Fruit fly (Drosophila melanogaster) whole organism, prepupa: ENCODE results near the gene CG15922.

ENCODE experiments used
- Blimp-1 ChIP-seq: fragments of 200-800 bp; sonication (Bioruptor generic); optimal IDR thresholded peaks from 3 replicates; lab custom pipeline; 2017; ENCODE audit warnings: missing biosample characterization, missing genetic modification characterization, mild to moderate bottlenecking, moderate library complexity, missing genetic modification reagents
- CG10631 ChIP-seq: fragments of 200-800 bp; sonication (Bioruptor generic); optimal IDR thresholded peaks from 2 replicates; lab custom pipeline; 2016; ENCODE audit warnings: missing biosample characterization, missing genetic modification characterization
- CG10669 ChIP-seq: fragments of 200-800 bp; sonication (Bioruptor generic); optimal IDR thresholded peaks from 3 replicates; lab custom pipeline; 2018; ENCODE audit warnings: missing biosample characterization, mild to moderate bottlenecking, missing genetic modification characterization, moderate library complexity
- CG15336 ChIP-seq: fragments of 200-800 bp; sonication (Bioruptor generic); IDR thresholded peaks from 2 replicates; pipeline ENCODE4 v1.3.6; 2022; ENCODE audit warnings: missing biosample characterization, missing genetic modification characterization
- CG1621 ChIP-seq: fragments of 200-800 bp; sonication (Bioruptor generic); optimal IDR thresholded peaks from 3 replicates; lab custom pipeline; 2018; ENCODE audit warnings: missing biosample characterization, mild to moderate bottlenecking, missing genetic modification characterization
- CG16779 ChIP-seq: fragments of 200-800 bp; sonication (Bioruptor generic); optimal IDR thresholded peaks from 3 replicates; lab custom pipeline; 2017; ENCODE audit warnings: missing biosample characterization, mild to moderate bottlenecking, missing genetic modification characterization
- CG3032 ChIP-seq: fragments of 200-800 bp; optimal IDR thresholded peaks from 2 replicates; lab custom pipeline; 2019; ENCODE audit warnings: missing biosample characterization, mild to moderate bottlenecking, missing genetic modification characterization, moderate library complexity
- CG31627 ChIP-seq: fragments of 200-800 bp; sonication (Bioruptor generic); optimal IDR thresholded peaks from 3 replicates; lab custom pipeline; 2016; ENCODE audit warnings: missing biosample characterization, missing genetic modification characterization
- CG32006 ChIP-seq: fragments of 200-800 bp; sonication (Bioruptor generic); optimal IDR thresholded peaks from 3 replicates; lab custom pipeline; 2017; ENCODE audit warnings: missing biosample characterization, mild to moderate bottlenecking, missing genetic modification characterization
- CG3919 ChIP-seq: fragments of 200-800 bp; sonication (Bioruptor generic); optimal IDR thresholded peaks from 3 replicates; lab custom pipeline; 2016; ENCODE audit warnings: missing biosample characterization, missing genetic modification characterization
- CG4318 ChIP-seq: fragments of 200-800 bp; sonication (Bioruptor generic); optimal IDR thresholded peaks from 3 replicates; lab custom pipeline; 2017; ENCODE audit warnings: missing biosample characterization, mild to moderate bottlenecking, missing genetic modification characterization
- CG6163 ChIP-seq: fragments of 200-800 bp; sonication (Bioruptor generic); IDR thresholded peaks from 3 replicates; pipeline ENCODE4 v1.3.6; 2022; ENCODE audit warnings: missing biosample characterization, missing genetic modification characterization
- CG6276 ChIP-seq: fragments of 200-800 bp; sonication (Bioruptor generic); optimal IDR thresholded peaks from 2 replicates; lab custom pipeline; 2017; ENCODE audit warnings: missing biosample characterization, mild to moderate bottlenecking, missing genetic modification characterization
- CG6792 ChIP-seq: fragments of 200-800 bp; sonication (Bioruptor generic); optimal IDR thresholded peaks from 3 replicates; lab custom pipeline; 2016; ENCODE audit warnings: missing biosample characterization, missing genetic modification characterization
- CG6808 ChIP-seq: fragments of 200-800 bp; sonication (Bioruptor generic); optimal IDR thresholded peaks from 3 replicates; lab custom pipeline; 2017; ENCODE audit warnings: missing biosample characterization, missing genetic modification characterization, mild to moderate bottlenecking, moderate library complexity, missing genetic modification reagents
- CG6854 ChIP-seq: fragments of 200-800 bp; sonication (Bioruptor generic); optimal IDR thresholded peaks from 2 replicates; lab custom pipeline; 2017; ENCODE audit warnings: missing biosample characterization, mild to moderate bottlenecking, missing genetic modification characterization
- CG7368 ChIP-seq: fragments of 200-800 bp; sonication (Bioruptor generic); optimal IDR thresholded peaks from 3 replicates; lab custom pipeline; 2016; ENCODE audit warnings: missing biosample characterization, missing genetic modification characterization
- CG8119 ChIP-seq: fragments of 200-800 bp; sonication (Bioruptor generic); IDR thresholded peaks from 3 replicates; pipeline ENCODE4 v1.3.6; 2022; ENCODE audit warnings: missing biosample characterization, missing genetic modification characterization
- Eip78C ChIP-seq: fragments of 200-800 bp; sonication (Bioruptor generic); peaks from one replicate; lab custom pipeline; 2016; ENCODE audit warnings: missing biosample characterization, missing genetic modification characterization
- Eip93F ChIP-seq: fragments of 200-800 bp; sonication (Bioruptor generic); optimal IDR thresholded peaks from 2 replicates; lab custom pipeline; 2016; ENCODE audit warnings: missing biosample characterization, mild to moderate bottlenecking, missing genetic modification characterization
- Ets96B ChIP-seq: fragments of 200-800 bp; optimal IDR thresholded peaks from 2 replicates; lab custom pipeline; 2019; ENCODE audit warnings: missing biosample characterization, mild to moderate bottlenecking, missing genetic modification characterization, moderate library complexity
- Hr39 ChIP-seq: fragments of 200-800 bp; sonication (Bioruptor generic); optimal IDR thresholded peaks from 2 replicates; lab custom pipeline; 2016; ENCODE audit warnings: missing biosample characterization, missing genetic modification characterization
- Hr4 ChIP-seq: fragments of 200-800 bp; sonication (Bioruptor generic); optimal IDR thresholded peaks from 3 replicates; lab custom pipeline; 2016; ENCODE audit warnings: missing biosample characterization, missing genetic modification characterization
- Lpt ChIP-seq: fragments of 200-800 bp; sonication (Bioruptor generic); optimal IDR thresholded peaks from 3 replicates; lab custom pipeline; 2016; ENCODE audit warnings: missing biosample characterization, missing genetic modification characterization
- Met ChIP-seq: fragments of 200-800 bp; sonication (Bioruptor generic); optimal IDR thresholded peaks from 3 replicates; lab custom pipeline; 2016; ENCODE audit warnings: missing biosample characterization, missing genetic modification characterization
- OdsH ChIP-seq: fragments of 200-800 bp; sonication (Bioruptor generic); optimal IDR thresholded peaks from 3 replicates; lab custom pipeline; 2016; ENCODE audit warnings: missing biosample characterization, missing genetic modification characterization
- Sox102F ChIP-seq: fragments of 200-800 bp; sonication (Bioruptor generic); optimal IDR thresholded peaks from 2 replicates; lab custom pipeline; 2016; ENCODE audit warnings: missing biosample characterization, mild to moderate bottlenecking, missing genetic modification characterization
- Sox14 ChIP-seq: fragments of 200-800 bp; sonication (Bioruptor generic); optimal IDR thresholded peaks from 3 replicates; lab custom pipeline; 2016; ENCODE audit warnings: missing biosample characterization, missing genetic modification characterization
- achi ChIP-seq: fragments of 200-800 bp; sonication (Bioruptor generic); optimal IDR thresholded peaks from 3 replicates; lab custom pipeline; 2016; ENCODE audit warnings: missing biosample characterization, missing genetic modification characterization
- acj6 ChIP-seq: fragments of 200-800 bp; sonication (Bioruptor generic); optimal IDR thresholded peaks from 3 replicates; lab custom pipeline; 2016; ENCODE audit warnings: missing biosample characterization, missing genetic modification characterization
- dac ChIP-seq: fragments of 200-800 bp; sonication (Bioruptor generic); optimal IDR thresholded peaks from 2 replicates; lab custom pipeline; 2017; ENCODE audit warnings: missing biosample characterization, mild to moderate bottlenecking, missing genetic modification characterization
- dsx ChIP-seq: fragments of 200-800 bp; optimal IDR thresholded peaks from 3 replicates; lab custom pipeline; 2019; ENCODE audit warnings: missing biosample characterization, mild to moderate bottlenecking, missing genetic modification characterization, moderate library complexity; ENCODE audit not compliant: poor library complexity, severe bottlenecking
- eg ChIP-seq: fragments of 200-800 bp; sonication (Bioruptor generic); IDR thresholded peaks from 3 replicates; pipeline ENCODE4 v1.3.6; 2022; ENCODE audit warnings: missing biosample characterization, missing genetic modification characterization
- esn ChIP-seq: fragments of 200-800 bp; sonication (Bioruptor generic); optimal IDR thresholded peaks from 2 replicates; lab custom pipeline; 2016; ENCODE audit warnings: missing biosample characterization, mild to moderate bottlenecking, missing genetic modification characterization, moderate library complexity
- fkh ChIP-seq: fragments of 200-800 bp; sonication (Bioruptor generic); optimal IDR thresholded peaks from 3 replicates; lab custom pipeline; 2017; ENCODE audit warnings: missing biosample characterization, mild to moderate bottlenecking, missing genetic modification characterization, moderate library complexity
- net ChIP-seq: fragments of 200-800 bp; sonication (Bioruptor generic); optimal IDR thresholded peaks from 3 replicates; lab custom pipeline; 2016; ENCODE audit warnings: missing biosample characterization, missing genetic modification characterization
- pdm3 ChIP-seq: fragments of 200-800 bp; sonication (Bioruptor generic); optimal IDR thresholded peaks from 3 replicates; lab custom pipeline; 2016; ENCODE audit warnings: missing biosample characterization, missing genetic modification characterization
- spab ChIP-seq: fragments of 200-800 bp; sonication (Bioruptor generic); optimal IDR thresholded peaks from 2 replicates; lab custom pipeline; 2017; ENCODE audit warnings: missing biosample characterization, mild to moderate bottlenecking, missing genetic modification characterization, missing genetic modification reagents
- ss ChIP-seq, 2 experiments: fragments of 200-800 bp; sonication (Bioruptor generic); optimal IDR thresholded peaks; 2 replicates in 1 of 2; 3 replicates in 1 of 2; lab custom pipeline; 2017 to 2018; ENCODE audit warnings: mild to moderate bottlenecking in 2 of 2, missing biosample characterization in 2 of 2, missing genetic modification characterization in 2 of 2, moderate library complexity in 1 of 2
- svp ChIP-seq: fragments of 200-800 bp; sonication (Bioruptor generic); peaks from one replicate; lab custom pipeline; 2016; ENCODE audit warnings: missing biosample characterization, missing genetic modification characterization
- topi ChIP-seq: fragments of 200-800 bp; sonication (Bioruptor generic); optimal IDR thresholded peaks from 3 replicates; lab custom pipeline; 2016; ENCODE audit warnings: missing biosample characterization, missing genetic modification characterization
- vri ChIP-seq: fragments of 200-800 bp; sonication (Bioruptor generic); optimal IDR thresholded peaks from 3 replicates; lab custom pipeline; 2016; ENCODE audit warnings: missing biosample characterization, mild to moderate bottlenecking, missing genetic modification characterization

CG15922 gene

DNA sequence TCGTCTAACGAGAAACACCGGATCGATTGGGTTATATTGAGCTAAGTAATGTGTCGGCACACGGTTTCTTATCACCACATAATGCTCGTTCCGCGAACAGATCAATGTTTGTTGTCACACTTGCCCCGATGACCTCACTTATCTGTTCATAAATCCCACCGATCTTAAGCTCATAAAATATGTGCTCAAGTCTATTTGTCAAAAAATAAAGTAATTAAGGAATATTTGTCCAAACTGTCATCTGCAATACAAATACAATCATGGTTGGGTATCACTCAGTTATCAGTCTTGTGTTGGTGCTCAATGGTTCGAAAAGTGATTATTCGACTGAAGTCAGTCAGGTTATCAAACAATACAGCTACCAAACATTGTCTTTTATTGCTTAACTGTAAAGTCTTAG is 11.8 kb downstream of the CG15922 start:
- no peak for TF ChIP-seq CG6854 (GFP tag; lab: Kevin White, UChicago)
- no peak for TF ChIP-seq Sox102F
- TF ChIP-seq net (GFP tag; lab: Kevin White, UChicago): no peak
- TF ChIP-seq svp (GFP tag; lab: Kevin White, UChicago): peak; percentile 88
- TF ChIP-seq CG6276 (GFP tag; lab: Kevin White, UChicago): no peak
- TF ChIP-seq Blimp-1 (GFP tag; lab: Kevin White, UChicago): no peak
- TF ChIP-seq CG10631: no peak
- TF ChIP-seq vri (GFP tag; lab: Kevin White, UChicago): no peak
- no peak for TF ChIP-seq Hr39
- TF ChIP-seq spab (GFP tag; lab: Kevin White, UChicago): no peak
- no peak for TF ChIP-seq achi (GFP tag; lab: Kevin White, UChicago)
- TF ChIP-seq dac (GFP tag; lab: Kevin White, UChicago): no peak
- TF ChIP-seq Ets96B: no peak
- peak; percentile 69 for TF ChIP-seq fkh (GFP tag; lab: Kevin White, UChicago)

dm6 chr3R:20547758-20548157 is 12.3 kb downstream of the CG15922 start:
- TF ChIP-seq CG6163 (GFP tag; lab: Robert Waterston, UW) (peak; percentile 58; the same call in 2 of the 3 replicates), Met (GFP tag; lab: Kevin White, UChicago) (no peak), CG1621 (tag; lab: Kevin White, UChicago) (peak; percentile 11), dsx (GFP tag; lab: Kevin White, UChicago) (peak; percentile 5), CG6792 (GFP tag; lab: Kevin White, UChicago) (no peak), eg (GFP tag; lab: Robert Waterston, UW) (peak; percentile 49; the same call in 1 of the 3 replicates), CG8119 (GFP tag; lab: Robert Waterston, UW) (0 out of 3 replicates have a peak, but pooled peaks have one; percentile 23), ss (GFP tag; optimal IDR thresholded peaks at IDR 0.05; lab: Kevin White, UChicago) (peak; percentile 46 to 70), CG16779 (tag; lab: Kevin White, UChicago) (peak; percentile 17), pdm3 (GFP tag; lab: Kevin White, UChicago) (no peak), CG6808 (GFP tag; lab: Kevin White, UChicago) (peak; percentile 37), CG15336 (GFP tag; lab: Robert Waterston, UW) (0 out of 2 replicates have a peak, but pooled peaks have one; percentile 13), spab (GFP tag; lab: Kevin White, UChicago) (peak; percentile 12), CG3032 (tag; lab: Kevin White, UChicago) (no peak), Sox14 (peak; percentile 20)

DNA sequence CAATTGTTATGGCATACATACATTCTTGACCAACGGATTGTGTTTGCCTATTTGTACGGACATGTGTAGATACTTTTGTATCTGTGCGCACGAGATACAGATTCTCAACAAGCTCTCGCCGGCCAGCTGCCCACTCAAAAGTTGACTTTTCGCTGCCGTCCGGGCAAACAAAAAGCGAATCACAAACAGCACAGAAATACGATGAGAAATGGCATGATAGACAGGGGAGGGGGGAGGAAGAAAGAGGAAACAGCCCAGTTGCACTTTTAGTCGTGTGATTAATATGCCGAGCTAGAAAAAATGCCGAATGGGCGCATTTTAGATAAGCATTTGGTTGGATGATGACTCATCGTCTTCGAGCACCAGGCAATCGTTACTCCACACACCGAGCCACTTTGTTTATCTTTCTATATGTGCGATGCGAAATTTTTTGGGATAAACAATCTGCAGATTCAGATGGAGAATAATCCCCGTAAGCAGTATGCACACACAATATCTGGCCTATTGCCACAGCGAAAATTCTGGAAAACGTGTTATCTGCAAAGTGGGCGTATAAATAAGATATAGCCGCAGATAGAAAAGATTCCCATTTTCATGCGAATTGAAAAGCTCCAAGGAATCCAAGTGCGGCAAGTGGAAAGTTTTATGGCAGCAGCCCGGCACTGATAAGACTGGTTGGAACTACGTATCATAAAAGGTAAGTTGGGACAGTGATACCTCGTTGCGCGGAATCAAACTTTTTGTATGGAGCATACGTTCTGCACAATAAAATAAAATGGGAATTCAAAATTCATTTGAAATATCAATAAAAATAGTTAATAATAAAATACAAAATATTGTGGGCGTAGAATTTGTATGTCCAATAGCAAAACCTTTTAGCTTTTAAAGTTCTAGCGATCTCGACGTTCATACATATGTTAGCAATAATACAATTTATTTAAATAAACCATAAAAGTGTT is 13.1 kb downstream of the CG15922 start:
- peak; percentile 1 for TF ChIP-seq Hr39
- TF ChIP-seq acj6 (GFP tag; lab: Kevin White, UChicago): no peak
- TF ChIP-seq dac (GFP tag; lab: Kevin White, UChicago): no peak
- TF ChIP-seq CG4318 (GFP tag; lab: Kevin White, UChicago): no peak
- TF ChIP-seq CG6792 (GFP tag; lab: Kevin White, UChicago): no peak
- peak; percentile 70 for TF ChIP-seq Eip78C (GFP tag; lab: Kevin White, UChicago)
- TF ChIP-seq fkh (GFP tag; lab: Kevin White, UChicago): peak; percentile 18
- TF ChIP-seq svp (GFP tag; lab: Kevin White, UChicago): peak; percentile 31
- TF ChIP-seq Eip93F (GFP tag; lab: Kevin White, UChicago): no peak
- no peak for TF ChIP-seq Lpt (GFP tag; lab: Kevin White, UChicago)
- TF ChIP-seq Hr4 (GFP tag; lab: Kevin White, UChicago): peak; percentile 37
- TF ChIP-seq Met (GFP tag; lab: Kevin White, UChicago): peak; percentile 30
- peak; percentile 18 for TF ChIP-seq achi (GFP tag; lab: Kevin White, UChicago)
- no peak for TF ChIP-seq CG7368
- TF ChIP-seq dsx (GFP tag; lab: Kevin White, UChicago): no peak
- peak; percentile 26 for TF ChIP-seq CG10669 (GFP tag; lab: Kevin White, UChicago)
- no peak for TF ChIP-seq CG31627 (GFP tag; lab: Kevin White, UChicago)
- TF ChIP-seq vri (GFP tag; lab: Kevin White, UChicago): peak; percentile 59
- TF ChIP-seq CG3919 (GFP tag; lab: Kevin White, UChicago): no peak
- peak; percentile 19; the same call in 1 of the 3 replicates for TF ChIP-seq CG6163 (GFP tag; lab: Robert Waterston, UW)
- peak; percentile 49 for TF ChIP-seq CG15336 (GFP tag; lab: Robert Waterston, UW)
- peak; percentile 49 for TF ChIP-seq OdsH
- TF ChIP-seq CG10631: no peak
- TF ChIP-seq CG6808 (GFP tag; lab: Kevin White, UChicago): no peak
- TF ChIP-seq Sox102F: no peak
- no peak for TF ChIP-seq topi (GFP tag; lab: Kevin White, UChicago)
- TF ChIP-seq CG1621 (tag; lab: Kevin White, UChicago): no peak
- no peak for TF ChIP-seq CG32006 (GFP tag; lab: Kevin White, UChicago)
- no peak for TF ChIP-seq esn (GFP tag; lab: Kevin White, UChicago)
- TF ChIP-seq spab (GFP tag; lab: Kevin White, UChicago): no peak
